Worm (Caenorhabditis elegans) whole organism, late embryonic: Measurements from ENCODE around the gene lact-4.

ENCODE experiments used
- C08G9.2 ChIP-seq: sonication (generic microtip); optimal IDR thresholded peaks from 2 replicates; lab custom pipeline; 2016; ENCODE audit warnings: mild to moderate bottlenecking, missing genetic modification characterization, moderate library complexity, missing compliant biosample characterization
- F13H6.1 ChIP-seq: sonication (generic microtip); optimal IDR thresholded peaks from 2 replicates; lab custom pipeline; 2016; ENCODE audit warnings: missing genetic modification characterization, missing compliant biosample characterization
- K02D7.2 ChIP-seq: sonication (generic microtip); optimal IDR thresholded peaks from 2 replicates; lab custom pipeline; 2017; ENCODE audit warnings: mild to moderate bottlenecking, missing genetic modification characterization, missing compliant biosample characterization
- T23F11.4 ChIP-seq: fragments of 200-800 bp; sonication (Bioruptor generic); optimal IDR thresholded peaks from 2 replicates; lab custom pipeline; 2018; ENCODE audit warnings: mild to moderate bottlenecking, missing genetic modification characterization, missing compliant biosample characterization
- ceh-14 ChIP-seq: sonication (generic microtip); optimal IDR thresholded peaks from 2 replicates; lab custom pipeline; 2016; ENCODE audit warnings: missing genotype, missing genetic modification characterization, missing compliant biosample characterization
- ceh-18 ChIP-seq: sonication (generic microtip); optimal IDR thresholded peaks from 2 replicates; lab custom pipeline; 2016; ENCODE audit warnings: missing genetic modification characterization, missing compliant biosample characterization
- ceh-19 ChIP-seq: fragments of 200-800 bp; sonication (Bioruptor generic); optimal IDR thresholded peaks from 2 replicates; lab custom pipeline; 2018; ENCODE audit warnings: mild to moderate bottlenecking, missing genetic modification characterization, missing compliant biosample characterization
- ceh-2 ChIP-seq: sonication (generic microtip); optimal IDR thresholded peaks from 2 replicates; lab custom pipeline; 2016; ENCODE audit warnings: missing genotype, missing genetic modification characterization, missing compliant biosample characterization
- ceh-22 ChIP-seq: sonication (generic microtip); optimal IDR thresholded peaks from 2 replicates; lab custom pipeline; 2017; ENCODE audit warnings: missing biosample characterization, missing genetic modification characterization
- ceh-31 ChIP-seq: sonication (generic microtip); optimal IDR thresholded peaks from 2 replicates; lab custom pipeline; 2016; ENCODE audit warnings: missing genetic modification characterization, missing compliant biosample characterization
- ceh-34 ChIP-seq: sonication (generic microtip); optimal IDR thresholded peaks from 2 replicates; lab custom pipeline; 2016; ENCODE audit warnings: mild to moderate bottlenecking, missing genetic modification characterization, missing compliant biosample characterization
- ceh-48 ChIP-seq: sonication (generic microtip); optimal IDR thresholded peaks from 2 replicates; lab custom pipeline; 2016; ENCODE audit warnings: missing genetic modification characterization, inconsistent platforms, missing compliant biosample characterization
- ceh-9 ChIP-seq: sonication (generic microtip); optimal IDR thresholded peaks from 2 replicates; lab custom pipeline; 2016; ENCODE audit warnings: mild to moderate bottlenecking, missing genetic modification characterization, inconsistent platforms, missing compliant biosample characterization
- che-1 ChIP-seq: sonication (generic microtip); optimal IDR thresholded peaks from 2 replicates; lab custom pipeline; 2016; ENCODE audit warnings: mild to moderate bottlenecking, missing genetic modification characterization, missing compliant biosample characterization
- dmd-4 ChIP-seq: sonication (generic microtip); optimal IDR thresholded peaks from 2 replicates; lab custom pipeline; 2016; ENCODE audit warnings: borderline replicate concordance, missing genetic modification characterization, missing compliant biosample characterization
- dve-1 ChIP-seq: sonication (generic microtip); optimal IDR thresholded peaks from 2 replicates; lab custom pipeline; 2017; ENCODE audit warnings: antibody characterized with exemption, mild to moderate bottlenecking, missing genetic modification characterization, missing compliant biosample characterization
- elt-4 ChIP-seq: sonication (generic microtip); optimal IDR thresholded peaks from 2 replicates; lab custom pipeline; 2016; ENCODE audit warnings: missing genetic modification characterization, missing compliant biosample characterization
- ets-4 ChIP-seq: sonication (generic microtip); optimal IDR thresholded peaks from 2 replicates; lab custom pipeline; 2016; ENCODE audit warnings: missing genetic modification characterization, missing compliant biosample characterization
- eyg-1 ChIP-seq: sonication (generic microtip); optimal IDR thresholded peaks from 2 replicates; lab custom pipeline; 2016; ENCODE audit warnings: missing genotype, missing genetic modification characterization, missing compliant biosample characterization
- fkh-10 ChIP-seq: fragments of 150-350 bp; optimal IDR thresholded peaks from 2 replicates; lab custom pipeline; 2014; ENCODE audit warnings: missing biosample characterization, missing genetic modification reagents, missing genetic modification characterization
- gmeb-2 ChIP-seq: sonication (generic microtip); optimal IDR thresholded peaks from 2 replicates; lab custom pipeline; 2016; ENCODE audit warnings: missing genetic modification characterization, inconsistent platforms, missing compliant biosample characterization
- hlh-15 ChIP-seq: sonication (generic microtip); optimal IDR thresholded peaks from 2 replicates; lab custom pipeline; 2016; ENCODE audit warnings: missing genetic modification characterization, missing compliant biosample characterization
- hlh-30 ChIP-seq: sonication (generic microtip); optimal IDR thresholded peaks from 2 replicates; lab custom pipeline; 2017; ENCODE audit warnings: antibody characterized with exemption, missing genetic modification characterization, missing compliant biosample characterization; ENCODE audit not compliant: insufficient read depth
- hlh-8 ChIP-seq: sonication (generic microtip); optimal IDR thresholded peaks from 2 replicates; lab custom pipeline; 2016; ENCODE audit warnings: missing genotype, missing genetic modification characterization, missing compliant biosample characterization
- lim-6 ChIP-seq: sonication (generic microtip); optimal IDR thresholded peaks from 2 replicates; lab custom pipeline; 2016; ENCODE audit warnings: missing genetic modification characterization, missing compliant biosample characterization
- lin-11 ChIP-seq: fragments of 200-800 bp; sonication (Bioruptor generic); optimal IDR thresholded peaks from 2 replicates; lab custom pipeline; 2018; ENCODE audit warnings: mild to moderate bottlenecking, missing genetic modification characterization, missing compliant biosample characterization
- nfya-1 ChIP-seq: sonication (generic microtip); optimal IDR thresholded peaks from 2 replicates; lab custom pipeline; 2017; ENCODE audit warnings: missing genetic modification characterization, mild to moderate bottlenecking, missing compliant biosample characterization, antibody characterized with exemption, moderate library complexity
- npax-4 ChIP-seq: sonication (generic microtip); optimal IDR thresholded peaks from 2 replicates; lab custom pipeline; 2016; ENCODE audit warnings: missing genetic modification characterization, missing compliant biosample characterization
- odd-2 ChIP-seq: sonication (generic microtip); optimal IDR thresholded peaks from 2 replicates; lab custom pipeline; 2017; ENCODE audit warnings: antibody characterized with exemption, mild to moderate bottlenecking, missing genetic modification characterization, missing compliant biosample characterization
- pag-3 ChIP-seq: sonication (generic microtip); optimal IDR thresholded peaks from 2 replicates; lab custom pipeline; 2016; ENCODE audit warnings: missing compliant biosample characterization, missing genetic modification characterization, borderline replicate concordance
- pat-9 ChIP-seq: fragments of 200-800 bp; sonication (Bioruptor generic); optimal IDR thresholded peaks from 2 replicates; lab custom pipeline; 2018; ENCODE audit warnings: mild to moderate bottlenecking, missing genetic modification characterization, moderate library complexity, missing compliant biosample characterization
- pax-1 ChIP-seq: fragments of 150-350 bp; optimal IDR thresholded peaks from 2 replicates; lab custom pipeline; 2014; ENCODE audit warnings: missing biosample characterization, missing genetic modification characterization
- pha-4 ChIP-seq: fragments of 150-350 bp; optimal IDR thresholded peaks from 2 replicates; lab custom pipeline; 2018; ENCODE audit warnings: missing biosample characterization, missing genetic modification reagents, missing genetic modification characterization
- rnt-1 ChIP-seq: sonication (generic microtip); optimal IDR thresholded peaks from 2 replicates; lab custom pipeline; 2016; ENCODE audit warnings: missing genetic modification characterization, missing compliant biosample characterization
- sdc-2 ChIP-seq: sonication (generic microtip); optimal IDR thresholded peaks from 2 replicates; lab custom pipeline; 2016; ENCODE audit warnings: missing genotype, missing genetic modification characterization, missing compliant biosample characterization
- sox-4 ChIP-seq: sonication (generic microtip); optimal IDR thresholded peaks from 2 replicates; lab custom pipeline; 2017; ENCODE audit warnings: mild to moderate bottlenecking, missing genetic modification characterization, inconsistent platforms, missing compliant biosample characterization
- syd-9 ChIP-seq: sonication (generic microtip); optimal IDR thresholded peaks from 2 replicates; lab custom pipeline; 2016; ENCODE audit warnings: mild to moderate bottlenecking, missing genetic modification characterization, moderate library complexity, missing compliant biosample characterization
- tbx-2 ChIP-seq: sonication (generic microtip); optimal IDR thresholded peaks from 2 replicates; lab custom pipeline; 2016; ENCODE audit warnings: missing genetic modification characterization, missing compliant biosample characterization
- ttx-3 ChIP-seq: sonication (generic microtip); optimal IDR thresholded peaks from 2 replicates; lab custom pipeline; 2016; ENCODE audit warnings: missing genetic modification reagents, missing genetic modification characterization, missing compliant biosample characterization
- unc-55 ChIP-seq: sonication (generic microtip); optimal IDR thresholded peaks from 2 replicates; lab custom pipeline; 2017; ENCODE audit warnings: missing biosample characterization, missing genetic modification reagents, missing genetic modification characterization
- unc-86 ChIP-seq: sonication (generic microtip); optimal IDR thresholded peaks from 2 replicates; lab custom pipeline; 2016; ENCODE audit warnings: missing genetic modification characterization, missing compliant biosample characterization
- ztf-16 ChIP-seq: sonication (generic microtip); optimal IDR thresholded peaks from 2 replicates; lab custom pipeline; 2017; ENCODE audit warnings: missing genetic modification characterization, missing compliant biosample characterization

The lact-4 gene

DNA sequence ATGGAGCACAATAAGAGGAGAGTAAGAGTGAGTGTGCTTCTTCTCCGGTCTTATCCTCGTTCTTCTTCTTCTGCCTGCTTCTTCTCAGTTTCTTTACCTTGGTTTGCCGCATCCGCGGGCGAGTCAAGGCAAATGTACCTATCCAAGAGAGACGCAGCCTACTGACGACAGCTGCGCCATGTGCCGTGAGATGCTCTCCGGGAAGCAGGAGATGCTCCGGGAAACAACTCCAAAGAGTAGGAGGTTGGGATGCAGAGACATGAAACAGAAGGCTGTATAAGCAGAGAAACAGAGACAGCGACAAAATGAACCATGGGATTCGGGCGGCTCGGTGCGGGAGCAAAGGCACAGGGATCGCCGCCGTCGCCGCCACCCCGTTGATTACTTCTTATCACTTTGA lies 18.7 kb upstream of the lact-4 start:
- TF ChIP-seq ceh-18 (peak; percentile 88), pat-9 (tag; lab: Kevin White, UChicago) (no peak), T23F11.4 (no peak), unc-55 (GFP tag; lab: Kevin White, UChicago) (peak; percentile 34), sox-4 (tag; lab: Kevin White, UChicago) (no peak), ceh-2 (tag; lab: Kevin White, UChicago) (peak; percentile 2), fkh-10 (no peak), gmeb-2 (no peak), lin-11 (no peak), elt-4 (no peak), ceh-22 (tag; lab: Kevin White, UChicago) (no peak), ttx-3 (tag; lab: Kevin White, UChicago) (no peak), nfya-1 (tag; lab: Kevin White, UChicago) (peak; percentile 36), npax-4 (no peak), odd-2 (tag; lab: Kevin White, UChicago) (no peak), tbx-2 (tag; lab: Kevin White, UChicago) (peak; percentile 46), C08G9.2 (tag; lab: Kevin White, UChicago) (no peak), pax-1 (no peak), ceh-19 (GFP tag; lab: Kevin White, UChicago) (no peak), K02D7.2 (tag; lab: Kevin White, UChicago) (no peak), dve-1 (tag; lab: Kevin White, UChicago) (no peak), hlh-8 (tag; lab: Kevin White, UChicago) (peak; percentile 64), ceh-34 (tag; lab: Kevin White, UChicago) (peak; percentile 54), unc-86 (tag; lab: Kevin White, UChicago) (no peak), lim-6 (tag; lab: Kevin White, UChicago) (no peak), ceh-31 (tag; lab: Kevin White, UChicago) (peak; percentile 8), syd-9 (peak; percentile 21), ceh-9 (tag; lab: Kevin White, UChicago) (no peak), rnt-1 (tag; lab: Kevin White, UChicago) (peak; percentile 63), pag-3 (no peak), ztf-16 (tag; lab: Kevin White, UChicago) (no peak), sdc-2 (tag; lab: Kevin White, UChicago) (peak; percentile 15), pha-4 (tag; lab: Kevin White, UChicago) (no peak), hlh-15 (tag; lab: Kevin White, UChicago) (no peak), F13H6.1 (tag; lab: Kevin White, UChicago) (no peak)

DNA sequence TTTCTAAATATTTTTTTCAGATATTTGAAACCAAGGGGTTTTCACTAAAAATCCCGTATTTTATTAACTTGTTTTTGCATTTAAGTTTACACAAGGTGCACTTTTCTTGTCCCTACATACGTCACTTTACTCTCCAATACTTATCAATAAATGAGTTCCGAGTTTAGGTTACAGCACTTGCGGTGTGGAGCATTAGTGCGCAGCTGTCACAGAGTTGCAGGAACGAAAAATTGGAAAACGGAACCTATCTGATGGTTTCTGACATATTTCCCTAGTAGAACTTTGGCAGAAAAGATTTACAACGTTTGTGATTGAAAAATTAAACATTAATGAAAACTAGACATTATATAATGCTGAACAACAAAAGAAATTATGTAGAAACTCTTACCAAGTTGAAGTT lies 17.9 kb upstream of the lact-4 start:
- no peak for TF ChIP-seq eyg-1

ce11 chrII:8496184-8496583 lies 15.9 kb upstream of the lact-4 start:
- no peak for TF ChIP-seq fkh-10
- TF ChIP-seq, all 69 proteins: peak for 0

DNA sequence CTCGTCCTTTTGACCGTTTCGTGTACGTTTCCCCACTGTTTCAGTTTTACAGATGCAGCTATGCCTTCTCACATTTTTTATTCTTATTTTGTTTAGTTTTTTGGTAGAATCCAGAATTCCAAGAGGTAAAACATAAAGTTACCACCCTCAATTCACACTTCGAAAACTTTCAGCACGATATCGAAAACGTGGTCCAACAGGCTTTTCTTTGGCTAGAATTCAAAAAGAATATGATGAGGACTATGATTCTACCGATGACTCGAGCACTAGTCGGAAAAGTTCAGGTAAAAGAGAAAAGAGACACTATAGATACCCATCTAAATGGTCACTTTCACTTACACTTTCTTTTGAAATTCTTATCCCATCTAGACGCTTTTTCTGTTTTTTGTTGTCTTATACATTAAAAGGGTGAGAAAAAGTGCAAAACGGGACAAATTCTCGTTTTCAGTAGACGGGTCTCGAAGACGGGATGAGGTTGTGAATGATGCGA lies 14.0 kb upstream of the lact-4 start, which contains the start of gene M05D6.9:
Gene M05D6.9 (plus strand): TSS at position 51 of the 490 bp plus-strand sequence.
- TF ChIP-seq unc-55 (GFP tag; lab: Kevin White, UChicago) (no peak), hlh-15 (tag; lab: Kevin White, UChicago) (no peak), ttx-3 (tag; lab: Kevin White, UChicago) (no peak), syd-9 (no peak), ceh-48 (tag; lab: Kevin White, UChicago) (no peak), ceh-19 (GFP tag; lab: Kevin White, UChicago) (no peak), ets-4 (tag; lab: Kevin White, UChicago) (no peak), C08G9.2 (tag; lab: Kevin White, UChicago) (no peak), gmeb-2 (no peak), hlh-30 (tag; lab: Kevin White, UChicago) (no peak), tbx-2 (tag; lab: Kevin White, UChicago) (no peak), ztf-16 (tag; lab: Kevin White, UChicago) (no peak), che-1 (tag; lab: Kevin White, UChicago) (no peak), ceh-34 (tag; lab: Kevin White, UChicago) (no peak), ceh-14 (tag; lab: Kevin White, UChicago) (no peak), dmd-4 (tag; lab: Kevin White, UChicago) (no peak), ceh-31 (tag; lab: Kevin White, UChicago) (no peak), lin-11 (no peak)
- TF ChIP-seq, all 69 proteins: peak for 0
